Fruit fly (Drosophila melanogaster) whole organism, embryonic: ENCODE data around the gene CG31174.
A peak's percentile ranks its signal among the peaks of the same experiment; 100 is the strongest.

Source experiments
- B-H2 ChIP-seq: fragments of 200-800 bp; sonication (Bioruptor generic); optimal IDR thresholded peaks from 2 replicates; lab custom pipeline; 2018; ENCODE audit warnings: missing biosample characterization, mild to moderate bottlenecking, missing genetic modification characterization
- BEAF-32 ChIP-seq: fragments of 200-800 bp; sonication (Bioruptor generic); optimal IDR thresholded peaks from 3 replicates; lab custom pipeline; 2017; ENCODE audit warnings: missing biosample characterization, missing genetic modification characterization, mild to moderate bottlenecking, moderate library complexity, missing genetic modification reagents
- Bgb ChIP-seq: fragments of 200-800 bp; sonication (Bioruptor generic); IDR thresholded peaks from 2 replicates; pipeline ENCODE4 v1.3.6; 2022; ENCODE audit warnings: missing biosample characterization, missing genetic modification characterization; ENCODE audit not compliant: partially characterized antibody
- CG10274 ChIP-seq: fragments of 200-800 bp; sonication (Bioruptor generic); optimal IDR thresholded peaks from 3 replicates; lab custom pipeline; 2017; ENCODE audit warnings: missing biosample characterization, mild to moderate bottlenecking, missing genetic modification characterization
- CG10431 ChIP-seq: fragments of 200-800 bp; sonication (Bioruptor generic); optimal IDR thresholded peaks from 3 replicates; lab custom pipeline; 2018; ENCODE audit warnings: missing biosample characterization, mild to moderate bottlenecking, missing genetic modification characterization
- CG12155 ChIP-seq: fragments of 200-800 bp; sonication (Bioruptor generic); optimal IDR thresholded peaks from 3 replicates; lab custom pipeline; 2016; ENCODE audit warnings: missing biosample characterization, missing genetic modification characterization
- CG13775 ChIP-seq: fragments of 200-800 bp; sonication (Bioruptor generic); optimal IDR thresholded peaks from 3 replicates; lab custom pipeline; 2017; ENCODE audit warnings: missing biosample characterization, mild to moderate bottlenecking, missing genetic modification characterization
- CG14050 ChIP-seq: fragments of 200-800 bp; sonication (Bioruptor generic); IDR thresholded peaks from 3 replicates; pipeline ENCODE4 v1.3.6; 2022; ENCODE audit warnings: missing biosample characterization, missing genetic modification characterization
- CG14860 ChIP-seq: fragments of 200-800 bp; sonication (Bioruptor generic); IDR thresholded peaks from 3 replicates; pipeline ENCODE4 v1.3.6; 2022; ENCODE audit warnings: missing biosample characterization, missing genetic modification characterization; ENCODE audit not compliant: partially characterized antibody
- CG18011 ChIP-seq: fragments of 200-800 bp; sonication (Bioruptor generic); optimal IDR thresholded peaks from 2 replicates; lab custom pipeline; 2017; ENCODE audit warnings: missing biosample characterization, missing genetic modification characterization, mild to moderate bottlenecking, moderate library complexity, missing genotype
- CG18262 ChIP-seq: fragments of 200-800 bp; optimal IDR thresholded peaks from 3 replicates; lab custom pipeline; 2019; ENCODE audit warnings: missing biosample characterization, mild to moderate bottlenecking, missing genetic modification characterization, moderate library complexity
- CG3163 ChIP-seq: fragments of 200-800 bp; sonication (Bioruptor generic); optimal IDR thresholded peaks from 3 replicates; lab custom pipeline; 2016; ENCODE audit warnings: missing biosample characterization, missing genetic modification characterization
- CG4820 ChIP-seq: fragments of 200-800 bp; sonication (Bioruptor generic); optimal IDR thresholded peaks from 3 replicates; lab custom pipeline; 2016; ENCODE audit warnings: missing biosample characterization, missing genetic modification characterization
- CG6813 ChIP-seq: fragments of 200-800 bp; sonication (Bioruptor generic); optimal IDR thresholded peaks from 2 replicates; lab custom pipeline; 2017; ENCODE audit warnings: missing biosample characterization, missing genetic modification characterization, mild to moderate bottlenecking, moderate library complexity, missing genetic modification reagents
- CG8924 ChIP-seq: fragments of 200-800 bp; optimal IDR thresholded peaks from 3 replicates; lab custom pipeline; 2019; ENCODE audit warnings: missing biosample characterization, mild to moderate bottlenecking, missing genetic modification characterization, moderate library complexity
- CG9609 ChIP-seq: fragments of 200-800 bp; sonication (Bioruptor generic); optimal IDR thresholded peaks from 3 replicates; lab custom pipeline; 2016; ENCODE audit warnings: missing biosample characterization, missing genetic modification characterization
- CHES-1-like ChIP-seq: fragments of 200-800 bp; sonication (Bioruptor generic); optimal IDR thresholded peaks from 2 replicates; lab custom pipeline; 2016; ENCODE audit warnings: missing biosample characterization, missing genetic modification characterization
- Ets97D ChIP-seq: fragments of 200-800 bp; sonication (Bioruptor generic); optimal IDR thresholded peaks from 3 replicates; lab custom pipeline; 2016; ENCODE audit warnings: missing biosample characterization, missing genetic modification characterization
- Hmr ChIP-seq: fragments of 200-800 bp; sonication (Bioruptor generic); optimal IDR thresholded peaks from 3 replicates; lab custom pipeline; 2017; ENCODE audit warnings: mild to moderate bottlenecking, missing biosample characterization, missing genetic modification reagents, missing genetic modification characterization
- Hr78 ChIP-seq, 2 experiments: fragments of 200-800 bp in 1 of 2; fragments of >200 bp in 1 of 2; sonication (Bioruptor generic) in 1 of 2; optimal IDR thresholded peaks; 2 replicates each; lab custom pipeline; 2017 to 2019; ENCODE audit warnings: missing biosample characterization in 2 of 2, missing genetic modification characterization in 2 of 2, mild to moderate bottlenecking in 1 of 2, moderate library complexity in 1 of 2
- Max ChIP-seq: fragments of 200-800 bp; sonication (Bioruptor generic); optimal IDR thresholded peaks from 2 replicates; lab custom pipeline; 2016; ENCODE audit warnings: missing biosample characterization, mild to moderate bottlenecking, missing genetic modification characterization
- Med ChIP-seq: fragments of 200-800 bp; sonication (Bioruptor generic); peaks from one replicate; lab custom pipeline; 2016; ENCODE audit warnings: missing biosample characterization, missing genetic modification characterization, mild to moderate bottlenecking, inconsistent platforms, moderate library complexity
- Meics ChIP-seq: fragments of 200-800 bp; sonication (Bioruptor generic); optimal IDR thresholded peaks from 2 replicates; lab custom pipeline; 2017; ENCODE audit warnings: missing biosample characterization, mild to moderate bottlenecking, missing genetic modification characterization
- Poxn ChIP-seq: fragments of 200-800 bp; sonication (Bioruptor generic); IDR thresholded peaks from 2 replicates; pipeline ENCODE4 v1.3.6; 2022; ENCODE audit warnings: missing biosample characterization, missing genetic modification characterization
- Sox102F ChIP-seq: fragments of 200-800 bp; sonication (Bioruptor generic); optimal IDR thresholded peaks from 2 replicates; lab custom pipeline; 2018; ENCODE audit warnings: missing biosample characterization, mild to moderate bottlenecking, missing genetic modification characterization, moderate library complexity
- Xrp1 ChIP-seq: fragments of 200-800 bp; sonication (Bioruptor generic); IDR thresholded peaks from 2 replicates; pipeline ENCODE4 v1.3.6; 2022; ENCODE audit warnings: missing biosample characterization, missing genetic modification characterization
- ac ChIP-seq: fragments of 200-800 bp; sonication (Bioruptor generic); optimal IDR thresholded peaks from 3 replicates; lab custom pipeline; 2017; ENCODE audit warnings: missing biosample characterization, mild to moderate bottlenecking, missing genetic modification characterization
- az2 ChIP-seq: fragments of 200-800 bp; sonication (Bioruptor generic); optimal IDR thresholded peaks from 3 replicates; lab custom pipeline; 2016; ENCODE audit warnings: missing biosample characterization, missing genetic modification characterization
- cwo ChIP-seq: fragments of 200-800 bp; sonication (Bioruptor generic); optimal IDR thresholded peaks from 3 replicates; lab custom pipeline; 2017; ENCODE audit warnings: missing biosample characterization, missing genetic modification characterization, mild to moderate bottlenecking, moderate library complexity, missing genetic modification reagents
- dati ChIP-seq: fragments of 200-800 bp; sonication (Bioruptor generic); IDR thresholded peaks from 2 replicates; pipeline ENCODE4 v1.3.6; 2022; ENCODE audit warnings: missing biosample characterization, missing genetic modification characterization
- eve ChIP-seq, 2 experiments: fragments of >200 bp; optimal IDR thresholded peaks; 2 replicates each; lab custom pipeline; 2017; ENCODE audit warnings: missing biosample characterization in 2 of 2, missing genetic modification characterization in 2 of 2
- exex ChIP-seq: fragments of 200-800 bp; sonication (Bioruptor generic); optimal IDR thresholded peaks from 4 replicates; lab custom pipeline; 2018; ENCODE audit warnings: missing biosample characterization, mild to moderate bottlenecking, missing genetic modification characterization, moderate library complexity
- gem ChIP-seq: fragments of 200-800 bp; sonication (Bioruptor generic); optimal IDR thresholded peaks from 2 replicates; lab custom pipeline; 2019; ENCODE audit warnings: missing biosample characterization, mild to moderate bottlenecking, missing genetic modification characterization, moderate library complexity
- hth ChIP-seq: fragments of >200 bp; optimal IDR thresholded peaks from 2 replicates; lab custom pipeline; 2017; ENCODE audit warnings: inconsistent platforms
- jing ChIP-seq: fragments of 200-800 bp; sonication (Bioruptor generic); optimal IDR thresholded peaks from 2 replicates; lab custom pipeline; 2018; ENCODE audit warnings: missing biosample characterization, mild to moderate bottlenecking, missing genetic modification characterization
- kay ChIP-seq: fragments of 200-800 bp; sonication (Bioruptor generic); optimal IDR thresholded peaks from 2 replicates; lab custom pipeline; 2016; ENCODE audit warnings: missing biosample characterization, missing genetic modification characterization
- ken ChIP-seq: fragments of 200-800 bp; sonication (Bioruptor generic); IDR thresholded peaks from 3 replicates; pipeline ENCODE4 v1.3.6; 2022; ENCODE audit warnings: missing biosample characterization, missing genetic modification characterization
- klu ChIP-seq: fragments of 200-800 bp; sonication (Bioruptor generic); IDR thresholded peaks from 2 replicates; pipeline ENCODE4 v1.3.6; 2022; ENCODE audit warnings: missing biosample characterization, missing genetic modification characterization
- mam ChIP-seq: fragments of 200-800 bp; sonication (Bioruptor generic); optimal IDR thresholded peaks from 3 replicates; lab custom pipeline; 2016; ENCODE audit warnings: missing biosample characterization, missing genetic modification characterization
- mirr ChIP-seq: fragments of 200-800 bp; sonication (Bioruptor generic); optimal IDR thresholded peaks from 3 replicates; lab custom pipeline; 2018; ENCODE audit warnings: missing biosample characterization, mild to moderate bottlenecking, missing genetic modification characterization
- mld ChIP-seq: fragments of 200-800 bp; sonication (Bioruptor generic); IDR thresholded peaks from 3 replicates; pipeline ENCODE4 v1.3.6; 2022; ENCODE audit warnings: missing biosample characterization, missing genetic modification characterization; ENCODE audit not compliant: partially characterized antibody
- org-1 ChIP-seq: fragments of 200-800 bp; sonication (Bioruptor generic); optimal IDR thresholded peaks from 2 replicates; lab custom pipeline; 2017; ENCODE audit warnings: missing biosample characterization, missing genetic modification characterization
- pb ChIP-seq: fragments of 200-800 bp; sonication (Bioruptor generic); optimal IDR thresholded peaks from 3 replicates; lab custom pipeline; 2016; ENCODE audit warnings: missing biosample characterization, missing genetic modification characterization
- run ChIP-seq: fragments of 200-800 bp; sonication (Bioruptor generic); optimal IDR thresholded peaks from 3 replicates; lab custom pipeline; 2018; ENCODE audit warnings: missing biosample characterization, mild to moderate bottlenecking, missing genetic modification characterization
- sens-2 ChIP-seq: fragments of 200-800 bp; sonication (Bioruptor generic); IDR thresholded peaks from 2 replicates; pipeline ENCODE4 v1.3.6; 2022; ENCODE audit warnings: missing biosample characterization, missing genetic modification characterization
- sqz ChIP-seq: fragments of 200-800 bp; sonication (Bioruptor generic); optimal IDR thresholded peaks from 3 replicates; lab custom pipeline; 2018; ENCODE audit warnings: missing biosample characterization, mild to moderate bottlenecking, missing genetic modification characterization
- trem ChIP-seq: fragments of 200-800 bp; optimal IDR thresholded peaks from 3 replicates; lab custom pipeline; 2019; ENCODE audit warnings: missing biosample characterization, mild to moderate bottlenecking, missing genetic modification characterization, moderate library complexity
- wor ChIP-seq: fragments of 200-800 bp; sonication (Bioruptor generic); IDR thresholded peaks from 2 replicates; pipeline ENCODE4 v1.3.6; 2022; ENCODE audit warnings: missing biosample characterization, missing genetic modification characterization
- yki ChIP-seq: fragments of >200 bp; optimal IDR thresholded peaks from 3 replicates; lab custom pipeline; 2018
- zen ChIP-seq: fragments of 200-800 bp; sonication (Bioruptor generic); optimal IDR thresholded peaks from 3 replicates; lab custom pipeline; 2018; ENCODE audit warnings: missing biosample characterization, mild to moderate bottlenecking, missing genetic modification characterization, moderate library complexity

Gene CG31174

DNA sequence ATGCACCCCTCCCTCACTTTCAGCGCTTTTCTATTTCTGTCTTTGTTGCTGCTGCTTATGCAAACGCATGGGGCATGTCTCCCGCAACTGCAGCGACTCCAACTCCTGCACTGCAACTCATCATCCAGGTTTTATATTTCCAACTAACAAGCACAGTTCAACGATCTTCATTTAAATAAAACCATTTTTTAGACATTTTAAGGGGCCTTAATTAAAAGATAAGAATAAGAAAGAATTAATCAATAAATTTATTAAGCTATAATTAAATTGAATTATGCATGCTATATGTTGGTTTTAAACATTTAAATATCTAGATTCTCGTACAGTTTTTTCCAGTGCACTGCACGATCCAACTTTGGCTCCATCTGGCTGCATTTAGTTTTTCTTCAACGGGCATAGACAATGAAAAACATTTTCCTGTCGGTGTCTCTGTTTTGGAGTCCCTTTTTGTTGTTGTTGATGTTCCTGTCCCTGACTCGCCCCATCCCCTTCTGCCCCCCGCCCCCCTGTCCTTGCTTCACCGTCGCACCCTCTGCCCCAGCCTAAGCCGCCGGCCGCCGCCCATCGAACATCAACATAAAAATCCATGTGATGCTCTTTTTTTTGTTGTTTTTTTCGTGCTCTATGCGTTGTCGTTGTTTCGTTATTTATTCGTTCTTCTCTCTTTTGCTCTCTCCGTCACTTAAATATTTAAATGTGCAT, 40.4 kb downstream of the CG31174 start (continued):
- TF ChIP-seq Max (GFP tag; lab: Kevin White, UChicago) (peak; percentile 62), CG4820 (GFP tag; lab: Kevin White, UChicago) (peak; percentile 68), dati (GFP tag; lab: Robert Waterston, UW) (no peak), Ets97D (GFP tag; lab: Kevin White, UChicago) (no peak), CHES-1-like (no peak), yki (lab: Kevin White, UChicago) (no peak), Hr78 (GFP tag; optimal IDR thresholded peaks at IDR 0.05; lab: Kevin White, UChicago) (peak in 1 of 2 experiments; percentile 56), wor (peak; percentile 31; the same call in 1 of the 2 replicates), az2 (GFP tag; lab: Kevin White, UChicago) (peak; percentile 74), mld (GFP tag; lab: Robert Waterston, UW) (no peak), jing (GFP tag; lab: Kevin White, UChicago) (peak; percentile 39), sens-2 (GFP tag; lab: Robert Waterston, UW) (no peak), klu (GFP tag; lab: Robert Waterston, UW) (no peak), CG18011 (GFP tag; lab: Kevin White, UChicago) (no peak), run (tag; lab: Kevin White, UChicago) (peak; percentile 13), cwo (GFP tag; lab: Kevin White, UChicago) (no peak), trem (tag; lab: Kevin White, UChicago) (peak; percentile 92), org-1 (GFP tag; lab: Kevin White, UChicago) (peak; percentile 49), Poxn (GFP tag; lab: Robert Waterston, UW) (no peak), CG10274 (GFP tag; lab: Kevin White, UChicago) (no peak), Hmr (no peak), Sox102F (GFP tag; lab: Kevin White, UChicago) (peak; percentile 75), CG14860 (GFP tag; lab: Robert Waterston, UW) (no peak), BEAF-32 (GFP tag; lab: Kevin White, UChicago) (no peak), CG18262 (tag; lab: Kevin White, UChicago) (peak; percentile 96), Med (GFP tag; lab: Kevin White, UChicago) (no peak), ac (GFP tag; lab: Kevin White, UChicago) (peak; percentile 50), kay (GFP tag; lab: Kevin White, UChicago) (no peak), mirr (GFP tag; lab: Kevin White, UChicago) (no peak), gem (tag; lab: Kevin White, UChicago) (peak; percentile 92), CG6813 (GFP tag; lab: Kevin White, UChicago) (peak; percentile 52), Xrp1 (GFP tag; lab: Robert Waterston, UW) (peak; percentile 92), Bgb (no peak), mam (GFP tag; lab: Kevin White, UChicago) (no peak), CG10431 (GFP tag; lab: Kevin White, UChicago) (peak; percentile 72), CG12155 (GFP tag; lab: Kevin White, UChicago) (peak; percentile 36), sqz (GFP tag; lab: Kevin White, UChicago) (peak; percentile 47), CG13775 (GFP tag; lab: Kevin White, UChicago) (peak; percentile 71), CG8924 (tag; lab: Kevin White, UChicago) (peak; percentile 78), zen (tag; lab: Kevin White, UChicago) (peak; percentile 63), CG9609 (GFP tag; lab: Kevin White, UChicago) (no peak), B-H2 (GFP tag; lab: Kevin White, UChicago) (no peak), eve (GFP tag; optimal IDR thresholded peaks at IDR 0.05; lab: Kevin White, UChicago) (peak in 1 of 2 experiments; percentile 80), hth (lab: Kevin White, UChicago) (no peak), exex (tag; lab: Kevin White, UChicago) (no peak), pb (no peak), CG14050 (GFP tag; lab: Robert Waterston, UW) (no peak), ken (GFP tag; lab: Robert Waterston, UW) (peak; percentile 41; the same call in 1 of the 3 replicates), CG3163 (GFP tag; lab: Kevin White, UChicago) (no peak), Meics (GFP tag; lab: Kevin White, UChicago) (no peak)
